Fruit fly (Drosophila melanogaster) whole organism, embryonic: ENCODE results near the gene CG15155.
A peak's percentile ranks its signal among the peaks of the same experiment; 100 is the strongest.

Source experiments
- Atf6 ChIP-seq: fragments of 200-800 bp; sonication (Bioruptor generic); IDR thresholded peaks from 2 replicates; pipeline ENCODE4 v1.3.6; 2022; ENCODE audit warnings: missing biosample characterization, missing genetic modification characterization
- BEAF-32 ChIP-seq: fragments of 200-800 bp; sonication (Bioruptor generic); optimal IDR thresholded peaks from 3 replicates; lab custom pipeline; 2017; ENCODE audit warnings: missing biosample characterization, missing genetic modification characterization, mild to moderate bottlenecking, moderate library complexity, missing genetic modification reagents
- CG10543 ChIP-seq: fragments of 200-800 bp; sonication (Bioruptor generic); optimal IDR thresholded peaks from 3 replicates; lab custom pipeline; 2017; ENCODE audit warnings: missing biosample characterization, mild to moderate bottlenecking, missing genetic modification characterization, moderate library complexity
- CG11398 ChIP-seq: fragments of 200-800 bp; sonication (Bioruptor generic); optimal IDR thresholded peaks from 2 replicates; lab custom pipeline; 2016; ENCODE audit warnings: missing biosample characterization, missing genetic modification characterization
- CG12219 ChIP-seq: fragments of 200-800 bp; sonication (Bioruptor generic); optimal IDR thresholded peaks from 3 replicates; lab custom pipeline; 2018; ENCODE audit warnings: missing biosample characterization, mild to moderate bottlenecking, missing genetic modification characterization
- CG12236 ChIP-seq: fragments of 200-800 bp; sonication (Bioruptor generic); optimal IDR thresholded peaks from 2 replicates; lab custom pipeline; 2016; ENCODE audit warnings: missing biosample characterization, missing genetic modification characterization
- CG13894 ChIP-seq: fragments of 200-800 bp; sonication (Bioruptor generic); optimal IDR thresholded peaks from 3 replicates; lab custom pipeline; 2018; ENCODE audit warnings: missing biosample characterization, mild to moderate bottlenecking, missing genetic modification characterization, moderate library complexity
- CG17802 ChIP-seq: fragments of 200-800 bp; sonication (Bioruptor generic); optimal IDR thresholded peaks from 2 replicates; lab custom pipeline; 2018; ENCODE audit warnings: missing biosample characterization, mild to moderate bottlenecking, missing genetic modification characterization, moderate library complexity
- CG17829 ChIP-seq: fragments of 200-800 bp; optimal IDR thresholded peaks from 2 replicates; lab custom pipeline; 2019; ENCODE audit warnings: missing biosample characterization, mild to moderate bottlenecking, missing genetic modification characterization, moderate library complexity
- CG31224 ChIP-seq: fragments of 200-800 bp; sonication (Bioruptor generic); IDR thresholded peaks from 2 replicates; pipeline ENCODE4 v1.3.6; 2022; ENCODE audit warnings: missing biosample characterization, missing genetic modification characterization
- CG31441 ChIP-seq: fragments of 200-800 bp; sonication (Bioruptor generic); IDR thresholded peaks from 2 replicates; pipeline ENCODE4 v1.3.6; 2022; ENCODE audit warnings: missing biosample characterization, missing genetic modification characterization
- CG4282 ChIP-seq: fragments of 200-800 bp; sonication (Bioruptor generic); optimal IDR thresholded peaks from 2 replicates; lab custom pipeline; 2016; ENCODE audit warnings: missing biosample characterization, missing genetic modification characterization
- CG6689 ChIP-seq: fragments of 200-800 bp; sonication (Bioruptor generic); IDR thresholded peaks from 2 replicates; pipeline ENCODE4 v1.3.6; 2022; ENCODE audit warnings: missing biosample characterization, missing genetic modification characterization
- CG7372 ChIP-seq: fragments of 200-800 bp; sonication (Bioruptor generic); IDR thresholded peaks from 2 replicates; pipeline ENCODE4 v1.3.6; 2022; ENCODE audit warnings: missing biosample characterization, missing genetic modification characterization
- CG9437 ChIP-seq: fragments of 200-800 bp; sonication (Bioruptor generic); optimal IDR thresholded peaks from 2 replicates; lab custom pipeline; 2018; ENCODE audit warnings: missing biosample characterization, mild to moderate bottlenecking, missing genetic modification characterization
- E2f2 ChIP-seq: fragments of 200-800 bp; sonication (Bioruptor generic); IDR thresholded peaks from 2 replicates; pipeline ENCODE4 v1.3.6; 2022; ENCODE audit warnings: missing biosample characterization, missing genetic modification characterization
- ERR ChIP-seq: fragments of 200-800 bp; sonication (Bioruptor generic); optimal IDR thresholded peaks from 2 replicates; lab custom pipeline; 2016; ENCODE audit warnings: missing biosample characterization, missing genetic modification characterization
- Fer2 ChIP-seq: fragments of 200-800 bp; sonication (Bioruptor generic); optimal IDR thresholded peaks from 2 replicates; lab custom pipeline; 2018; ENCODE audit warnings: missing biosample characterization, mild to moderate bottlenecking, missing genetic modification characterization, moderate library complexity
- Gug ChIP-seq: fragments of 200-800 bp; sonication (Bioruptor generic); IDR thresholded peaks from 4 replicates; pipeline ENCODE4 v1.3.6; 2022; ENCODE audit warnings: missing biosample characterization, missing genetic modification characterization
- Hand ChIP-seq: fragments of 200-800 bp; sonication (Bioruptor generic); optimal IDR thresholded peaks from 2 replicates; lab custom pipeline; 2017; ENCODE audit warnings: mild to moderate bottlenecking, missing biosample characterization, missing genetic modification reagents, missing genetic modification characterization
- Hr51 ChIP-seq, 2 experiments: fragments of 200-800 bp; sonication (Bioruptor generic); optimal IDR thresholded peaks; 2 replicates in 1 of 2; 3 replicates in 1 of 2; lab custom pipeline; 2016 to 2018; ENCODE audit warnings: missing biosample characterization in 2 of 2, missing genetic modification characterization in 2 of 2, mild to moderate bottlenecking in 1 of 2, moderate library complexity in 1 of 2
- Myb ChIP-seq: fragments of 200-800 bp; sonication (Bioruptor generic); optimal IDR thresholded peaks from 2 replicates; lab custom pipeline; 2016; ENCODE audit warnings: missing biosample characterization, missing genetic modification characterization
- Neu2 ChIP-seq: fragments of 200-800 bp; sonication (Bioruptor generic); optimal IDR thresholded peaks from 3 replicates; lab custom pipeline; 2016; ENCODE audit warnings: missing biosample characterization, missing genetic modification characterization, borderline replicate concordance
- PHDP ChIP-seq: fragments of 200-800 bp; sonication (Bioruptor generic); optimal IDR thresholded peaks from 3 replicates; lab custom pipeline; 2018; ENCODE audit warnings: missing biosample characterization, mild to moderate bottlenecking, missing genetic modification characterization, moderate library complexity
- Six4 ChIP-seq: fragments of 200-800 bp; sonication (Bioruptor generic); optimal IDR thresholded peaks from 2 replicates; lab custom pipeline; 2016; ENCODE audit warnings: missing biosample characterization, missing genetic modification characterization
- Usf ChIP-seq: fragments of 200-800 bp; sonication (Bioruptor generic); optimal IDR thresholded peaks from 2 replicates; lab custom pipeline; 2017; ENCODE audit warnings: missing genotype, missing biosample characterization, missing genetic modification characterization
- Xbp1 ChIP-seq: fragments of 200-800 bp; sonication (Bioruptor generic); optimal IDR thresholded peaks from 3 replicates; lab custom pipeline; 2016; ENCODE audit warnings: missing biosample characterization, mild to moderate bottlenecking, missing genetic modification characterization
- ac ChIP-seq: fragments of 200-800 bp; sonication (Bioruptor generic); optimal IDR thresholded peaks from 3 replicates; lab custom pipeline; 2017; ENCODE audit warnings: missing biosample characterization, mild to moderate bottlenecking, missing genetic modification characterization
- ap ChIP-seq: fragments of 200-800 bp; sonication (Bioruptor generic); IDR thresholded peaks from 2 replicates; pipeline ENCODE4 v1.3.6; 2022; ENCODE audit warnings: missing biosample characterization, missing genetic modification characterization
- ara ChIP-seq: fragments of 200-800 bp; sonication (Bioruptor generic); IDR thresholded peaks from 2 replicates; pipeline ENCODE4 v1.3.6; 2022; ENCODE audit warnings: missing biosample characterization, missing genetic modification characterization
- cas ChIP-seq: fragments of 200-800 bp; sonication (Bioruptor generic); IDR thresholded peaks from 2 replicates; pipeline ENCODE4 v1.3.6; 2022; ENCODE audit warnings: missing biosample characterization, missing genetic modification characterization
- chif ChIP-seq, 2 experiments: fragments of 200-800 bp; sonication (Bioruptor generic); optimal IDR thresholded peaks; 3 replicates each; lab custom pipeline; 2016; ENCODE audit warnings: missing biosample characterization in 2 of 2, missing genetic modification characterization in 2 of 2
- corto ChIP-seq: fragments of 200-800 bp; sonication (Bioruptor generic); optimal IDR thresholded peaks from 2 replicates; lab custom pipeline; 2016; ENCODE audit warnings: missing biosample characterization, mild to moderate bottlenecking, missing genetic modification characterization, moderate library complexity
- danr ChIP-seq: fragments of 200-800 bp; sonication (Bioruptor generic); IDR thresholded peaks from 2 replicates; pipeline ENCODE4 v1.3.6; 2022; ENCODE audit warnings: missing biosample characterization, missing genetic modification characterization
- dmrt99B ChIP-seq: fragments of 200-800 bp; sonication (Bioruptor generic); optimal IDR thresholded peaks from 2 replicates; lab custom pipeline; 2018; ENCODE audit warnings: missing biosample characterization, mild to moderate bottlenecking, missing genetic modification characterization, moderate library complexity
- gsb-n ChIP-seq: fragments of 200-800 bp; sonication (Bioruptor generic); optimal IDR thresholded peaks from 3 replicates; lab custom pipeline; 2018; ENCODE audit warnings: missing biosample characterization, mild to moderate bottlenecking, missing genetic modification characterization
- mam ChIP-seq: fragments of 200-800 bp; sonication (Bioruptor generic); optimal IDR thresholded peaks from 3 replicates; lab custom pipeline; 2016; ENCODE audit warnings: missing biosample characterization, missing genetic modification characterization
- otp ChIP-seq: fragments of 200-800 bp; sonication (Bioruptor generic); IDR thresholded peaks from 3 replicates; pipeline ENCODE4, ENCODE4 v1.3.6; 2022; ENCODE audit warnings: missing biosample characterization, missing genetic modification characterization
- pan ChIP-seq, 4 experiments: fragments of >200 bp in 3 of 4; fragments of 200-800 bp in 1 of 4; sonication (Bioruptor generic) in 1 of 4; optimal IDR thresholded peaks in 3 of 4; IDR thresholded peaks in 1 of 4; 2 replicates each; pipeline versions ENCODE4 v1.3.6 to Lab custom; 2017 to 2022; ENCODE audit warnings: missing biosample characterization in 2 of 4, missing genetic modification characterization in 2 of 4, mixed read lengths in 1 of 4
- pros ChIP-seq: fragments of 200-800 bp; sonication (Bioruptor generic); optimal IDR thresholded peaks from 3 replicates; lab custom pipeline; 2019; ENCODE audit warnings: missing biosample characterization, mild to moderate bottlenecking, missing genetic modification characterization, moderate library complexity
- pum ChIP-seq: fragments of 200-800 bp; sonication (Bioruptor generic); optimal IDR thresholded peaks from 2 replicates; lab custom pipeline; 2016; ENCODE audit warnings: missing biosample characterization, missing genetic modification characterization
- repo ChIP-seq: fragments of 200-800 bp; sonication (Bioruptor generic); optimal IDR thresholded peaks from 2 replicates; lab custom pipeline; 2016; ENCODE audit warnings: missing biosample characterization, missing genetic modification characterization
- salm ChIP-seq: fragments of 200-800 bp; sonication (Bioruptor generic); optimal IDR thresholded peaks from 2 replicates; lab custom pipeline; 2018; ENCODE audit warnings: missing biosample characterization, mild to moderate bottlenecking, missing genetic modification characterization
- so ChIP-seq: fragments of 200-800 bp; sonication (Bioruptor generic); IDR thresholded peaks from 3 replicates; pipeline ENCODE4 v1.3.6; 2022; ENCODE audit warnings: missing biosample characterization, missing genetic modification characterization
- sqz ChIP-seq: fragments of 200-800 bp; sonication (Bioruptor generic); optimal IDR thresholded peaks from 3 replicates; lab custom pipeline; 2018; ENCODE audit warnings: missing biosample characterization, mild to moderate bottlenecking, missing genetic modification characterization
- sug ChIP-seq: fragments of 200-800 bp; optimal IDR thresholded peaks from 2 replicates; lab custom pipeline; 2019; ENCODE audit warnings: missing biosample characterization, mild to moderate bottlenecking, missing genetic modification characterization, moderate library complexity
- tup ChIP-seq: fragments of 200-800 bp; sonication (Bioruptor generic); optimal IDR thresholded peaks from 2 replicates; lab custom pipeline; 2016; ENCODE audit warnings: missing biosample characterization, mild to moderate bottlenecking, missing genetic modification characterization, moderate library complexity
- usp ChIP-seq: fragments of >200 bp; optimal IDR thresholded peaks from 2 replicates; lab custom pipeline; 2017; ENCODE audit warnings: missing biosample characterization, missing genetic modification characterization
- yki ChIP-seq: fragments of >200 bp; optimal IDR thresholded peaks from 3 replicates; lab custom pipeline; 2018

The CG15155 gene

DNA sequence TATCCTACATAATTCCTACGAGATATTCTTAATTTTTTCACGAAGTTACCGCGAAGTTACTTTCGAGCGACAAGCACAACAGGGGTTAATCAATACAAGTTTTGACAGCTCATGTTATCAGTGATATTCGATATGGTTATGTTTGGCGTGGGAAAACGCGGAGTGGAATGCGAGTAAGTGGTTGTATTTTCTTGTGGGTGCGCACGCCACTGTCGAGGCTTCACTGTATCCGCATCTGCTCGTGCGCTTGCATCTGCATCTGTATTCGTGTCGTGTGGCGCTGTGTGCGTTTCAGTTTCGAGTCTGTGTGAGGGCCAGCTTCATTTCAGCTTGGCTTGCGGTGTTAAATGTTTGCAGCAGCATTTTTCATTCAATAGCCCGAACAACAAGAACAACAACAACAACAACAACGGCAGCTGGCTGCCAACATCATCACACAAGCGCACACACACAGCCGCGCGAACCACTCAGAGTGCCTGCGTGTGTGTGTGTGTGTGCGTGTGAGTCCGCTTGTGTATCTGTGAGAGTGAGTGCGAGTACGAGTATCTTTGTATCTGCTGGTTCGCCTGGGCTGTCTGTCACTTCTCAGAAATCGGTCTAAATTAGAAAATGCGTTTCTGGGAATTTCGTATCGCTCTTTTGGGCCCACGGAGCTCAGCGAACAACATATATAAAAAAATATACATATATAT, 3.4 kb upstream of the CG15155 start (continued):
- no peak for TF ChIP-seq salm (tag; lab: Kevin White, UChicago)
- peak; percentile 35 for TF ChIP-seq CG17829 (tag; lab: Kevin White, UChicago)
- TF ChIP-seq BEAF-32 = no peak
- peak; percentile 1 for TF ChIP-seq Six4
- TF ChIP-seq ap (GFP tag; lab: Robert Waterston, UW) = 0 out of 2 replicates have a peak, but pooled peaks have one; percentile 21
- TF ChIP-seq ERR = no peak
- no peak for TF ChIP-seq usp
- TF ChIP-seq CG10543 (GFP tag; lab: Kevin White, UChicago) = peak; percentile 57
- no peak for TF ChIP-seq sqz
- TF ChIP-seq ac (GFP tag; lab: Kevin White, UChicago) = peak; percentile 77
- TF ChIP-seq dmrt99B (tag; lab: Kevin White, UChicago) = peak; percentile 22
- TF ChIP-seq Hr51 (GFP tag; optimal IDR thresholded peaks at IDR 0.05; lab: Kevin White, UChicago) = peak in 1 of 2 experiments; percentile 20
- no peak for TF ChIP-seq PHDP (tag; lab: Kevin White, UChicago)
- TF ChIP-seq CG12219 (GFP tag; lab: Kevin White, UChicago) = no peak
- TF ChIP-seq ara (GFP tag; lab: Robert Waterston, UW) = peak; percentile 35; the same call in 1 of the 2 replicates
- no peak for TF ChIP-seq CG17802 (tag; lab: Kevin White, UChicago)
- peak; percentile 73 for TF ChIP-seq mam (GFP tag; lab: Kevin White, UChicago)
- TF ChIP-seq CG11398 = peak; percentile 39
- TF ChIP-seq cas = 0 out of 2 replicates have a peak, but pooled peaks have one; percentile 28
- TF ChIP-seq CG9437 (GFP tag; lab: Kevin White, UChicago) = peak; percentile 65
- no peak for TF ChIP-seq sug
- no peak for TF ChIP-seq CG31441 (GFP tag; lab: Robert Waterston, UW)
- TF ChIP-seq so = peak; percentile 72; the same call in 2 of the 3 replicates
- peak; percentile 93 for TF ChIP-seq Gug
- TF ChIP-seq E2f2 (GFP tag; lab: Robert Waterston, UW) = no peak
- TF ChIP-seq gsb-n (tag; lab: Kevin White, UChicago) = no peak
- TF ChIP-seq chif (GFP tag; optimal IDR thresholded peaks at IDR 0.05; lab: Kevin White, UChicago) = peak; percentile 13 to 65
- peak; percentile 19 for TF ChIP-seq Neu2
- no peak for TF ChIP-seq repo (GFP tag; lab: Kevin White, UChicago)
- TF ChIP-seq CG31224 (GFP tag; lab: Robert Waterston, UW) = peak; percentile 39; the same call in 1 of the 2 replicates
- no peak for TF ChIP-seq pan (optimal IDR thresholded peaks at IDR 0.05; lab: Kevin White, UChicago)
- TF ChIP-seq pan (GFP tag; optimal IDR thresholded peaks at IDR 0.05 in 1 of 2, IDR thresholded peaks at IDR 0.05 in 1 of 2) = peak in 1 of 2 experiments; percentile 64
- peak; percentile 13 for TF ChIP-seq CG4282 (GFP tag; lab: Kevin White, UChicago)
- TF ChIP-seq yki = no peak
- TF ChIP-seq CG6689 (GFP tag; lab: Robert Waterston, UW) = no peak; the same call in 1 of the 2 replicates
- peak; percentile 61 for TF ChIP-seq pum (GFP tag; lab: Kevin White, UChicago)
- TF ChIP-seq corto (GFP tag; lab: Kevin White, UChicago) = no peak
- no peak for TF ChIP-seq Hand (GFP tag; lab: Kevin White, UChicago)
- TF ChIP-seq tup (GFP tag; lab: Kevin White, UChicago) = no peak
- TF ChIP-seq pros (GFP tag; lab: Kevin White, UChicago) = peak; percentile 75
- TF ChIP-seq Myb (GFP tag; lab: Kevin White, UChicago) = peak; percentile 50
- TF ChIP-seq Atf6 (GFP tag; lab: Robert Waterston, UW) = peak; percentile 52
- TF ChIP-seq Usf (GFP tag; lab: Kevin White, UChicago) = peak; percentile 26
- peak; percentile 1 for TF ChIP-seq CG12236
- peak; percentile 66 for TF ChIP-seq CG7372 (GFP tag; lab: Robert Waterston, UW)
- peak; percentile 56; the same call in 1 of the 2 replicates for TF ChIP-seq danr
- TF ChIP-seq Fer2 = no peak
- TF ChIP-seq CG13894 (tag; lab: Kevin White, UChicago) = peak; percentile 80
- TF ChIP-seq otp (GFP tag; lab: Robert Waterston, UW) = peak; percentile 54; the same call in 2 of the 3 replicates
- peak; percentile 46 for TF ChIP-seq Xbp1 (GFP tag; lab: Kevin White, UChicago)
